ENCODE assay signal across 1 worm cellular context in genomic region chrV:16225524-16226116, ce11.
TF ChIP-seq lines count a peak whose summit lies in the region.

No protein-coding gene starts in this region.

TF ChIP-seq in whole organism, young adult, 124 proteins besides CTCF, POLR2A, EP300 and RAD21 (continued from another document):
- TF ChIP-seq B0261.1 (tag; optimal IDR thresholded peaks at IDR 0.05; lab: Kevin White, UChicago) (peak; percentile 21), lin-54 (GFP tag; optimal IDR thresholded peaks at IDR 0.05; lab: Kevin White, UChicago) (peak; percentile 16), F55B11.4 (tag; optimal IDR thresholded peaks at IDR 0.05; lab: Kevin White, UChicago; ENCODE audit: borderline replicate concordance, insufficient read depth) (no peak)
